Worm (Caenorhabditis elegans): Measurements from ENCODE around the gene C04G6.11.

The C04G6.11 gene

DNA sequence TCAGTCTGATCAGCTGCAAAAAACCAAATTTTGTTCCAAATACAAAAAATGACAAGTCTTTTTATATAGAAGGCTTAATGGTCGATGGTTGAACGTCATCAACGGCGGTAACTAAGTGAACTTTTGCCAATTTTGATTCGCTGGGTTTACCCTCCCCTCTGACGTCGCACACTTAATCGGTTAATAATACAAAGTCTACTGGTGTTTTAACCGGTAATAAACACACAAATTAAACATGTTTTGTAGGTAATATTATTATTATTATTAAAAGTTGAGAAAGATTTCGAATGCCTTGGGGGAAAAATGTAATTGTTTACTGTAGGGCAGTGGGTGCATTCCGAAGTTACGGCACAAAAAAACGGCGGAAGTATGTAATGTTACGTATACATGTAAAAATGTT is 42.9 kb downstream of the C04G6.11 start, which contains the start of gene pho-12:
Gene pho-12, minus strand, starts transcription at position 101 of the 400 bp plus-strand sequence.
- no peak for TF ChIP-seq unc-62 (GFP tag; optimal IDR thresholded peaks at IDR 0.05)

DNA sequence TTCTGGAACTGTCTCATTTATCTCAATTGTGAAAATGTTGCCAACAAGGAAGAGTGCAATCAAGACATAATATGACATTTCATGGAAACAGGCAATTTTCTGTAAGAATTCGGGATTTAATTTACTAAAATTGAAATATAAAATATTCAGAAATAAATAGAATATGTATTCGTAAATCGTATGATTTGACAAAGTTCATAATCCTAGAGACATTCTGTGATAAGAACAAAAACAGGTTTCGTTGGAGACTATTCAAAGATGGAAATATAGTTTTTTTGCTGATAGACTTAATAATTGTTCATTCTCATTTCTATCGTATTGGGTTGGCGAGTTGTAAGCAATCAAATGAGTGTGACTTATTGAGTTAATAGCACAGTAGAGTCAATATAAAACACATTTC is 45.6 kb downstream of the C04G6.11 start, which contains the start of gene C27A2.12:
Gene C27A2.12, minus strand, starts transcription at position 101 of the 400 bp plus-strand sequence.
- TF ChIP-seq unc-62 (GFP tag; optimal IDR thresholded peaks at IDR 0.05): no peak

- no peak for TF ChIP-seq unc-62 (GFP tag; optimal IDR thresholded peaks at IDR 0.05)
Observed at ce11 chrII:5057315-5057714, 46.3 kb downstream of the C04G6.11 start.

ce11 chrII:5056254-5056653 is 47.4 kb downstream of the C04G6.11 start:
- no peak for TF ChIP-seq unc-62 (GFP tag; optimal IDR thresholded peaks at IDR 0.05)

DNA sequence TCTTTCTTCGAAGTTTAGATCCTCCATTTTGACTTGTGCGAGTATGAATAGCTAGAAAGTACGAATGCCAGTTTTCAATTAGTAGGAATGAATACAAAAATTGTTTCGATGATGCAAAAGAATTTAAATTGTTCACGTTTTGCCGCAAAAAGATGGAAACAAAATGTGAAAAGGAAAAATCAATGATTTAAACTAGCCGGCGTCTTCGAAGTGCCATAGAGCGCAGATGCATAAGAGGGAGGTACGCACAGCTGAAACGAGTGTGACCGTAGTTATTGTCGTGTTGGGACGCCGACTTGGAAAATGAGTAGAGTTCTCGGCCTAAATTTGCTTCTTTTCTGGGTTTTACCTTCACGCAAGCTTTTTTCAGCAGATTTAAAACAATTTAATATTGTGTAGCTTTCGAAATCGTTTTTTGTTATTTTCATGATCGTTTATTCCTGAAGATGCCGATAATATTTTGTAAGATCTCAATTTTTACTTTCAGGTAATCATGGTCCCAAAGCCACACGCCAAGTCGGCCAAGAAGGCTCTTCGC is 48.4 kb downstream of the C04G6.11 start, which contains the start of the genes ify-1 and rpl-22:
Gene ify-1, minus strand, starts transcription at position 51 of the 538 bp plus-strand sequence.
Gene rpl-22, plus strand, starts transcription at position 488 of the 538 bp plus-strand sequence.
- TF ChIP-seq unc-62 (GFP tag; optimal IDR thresholded peaks at IDR 0.05): no peak

Measured in whole organism, dauer.